Worm (Caenorhabditis elegans): Measurements from ENCODE around the gene mtrr-1.

Gene mtrr-1

ce11 chrII:9299679-9300078 lies 13.9 kb downstream of the mtrr-1 start:
- TF ChIP-seq tbx-11 (GFP tag; IDR thresholded peaks at IDR 0.05) (no peak), tbx-37 (GFP tag; conservative IDR thresholded peaks at IDR 0.05) (no peak), ceh-13 (GFP tag; optimal IDR thresholded peaks at IDR 0.05) (no peak), flt-1 (GFP tag; IDR thresholded peaks at IDR 0.05) (no peak), hmbx-1 (tag; optimal IDR thresholded peaks at IDR 0.05) (no peak), tra-4 (tag; optimal IDR thresholded peaks at IDR 0.05) (no peak), hmg-4 (GFP tag; optimal IDR thresholded peaks at IDR 0.05) (no peak), sea-1 (GFP tag; conservative IDR thresholded peaks at IDR 0.05) (no peak), ceh-36 (tag; optimal IDR thresholded peaks at IDR 0.05) (no peak), ama-1 (optimal IDR thresholded peaks at IDR 0.05) (no peak), scrt-1 (GFP tag; IDR thresholded peaks at IDR 0.05) (no peak), pes-1 (GFP tag; IDR thresholded peaks at IDR 0.05) (no peak), B0310.2 (tag; optimal IDR thresholded peaks at IDR 0.05) (no peak), hnd-1 (tag; optimal IDR thresholded peaks at IDR 0.05) (no peak), F13C5.2 (tag; optimal IDR thresholded peaks at IDR 0.05) (no peak), ets-7 (tag; optimal IDR thresholded peaks at IDR 0.05) (no peak), aly-1 (tag; optimal IDR thresholded peaks at IDR 0.05) (no peak)

- peak; percentile 6 for TF ChIP-seq hmbx-1 (tag; optimal IDR thresholded peaks at IDR 0.05)
- no peak for TF ChIP-seq ceh-36 (tag; optimal IDR thresholded peaks at IDR 0.05)
Observed at ce11 chrII:9301065-9301464, 15.3 kb downstream of the mtrr-1 start.

ce11 chrII:9303545-9303944 lies 17.8 kb downstream of the mtrr-1 start:
- TF ChIP-seq ets-7 (tag; optimal IDR thresholded peaks at IDR 0.05), result no peak
- no peak for TF ChIP-seq ama-1 (optimal IDR thresholded peaks at IDR 0.05)
- no peak for TF ChIP-seq ceh-36 (tag; optimal IDR thresholded peaks at IDR 0.05)
- no peak for TF ChIP-seq pes-1 (GFP tag; IDR thresholded peaks at IDR 0.05)
- TF ChIP-seq flt-1 (GFP tag; IDR thresholded peaks at IDR 0.05), result no peak
- no peak for TF ChIP-seq hmg-4 (GFP tag; optimal IDR thresholded peaks at IDR 0.05)
- no peak for TF ChIP-seq hnd-1 (tag; optimal IDR thresholded peaks at IDR 0.05)
- no peak for TF ChIP-seq tbx-11 (GFP tag; IDR thresholded peaks at IDR 0.05)
- TF ChIP-seq hmbx-1 (tag; optimal IDR thresholded peaks at IDR 0.05), result no peak
- no peak for TF ChIP-seq B0310.2 (tag; optimal IDR thresholded peaks at IDR 0.05)
- TF ChIP-seq sea-1 (GFP tag; conservative IDR thresholded peaks at IDR 0.05), result no peak
- no peak for TF ChIP-seq aly-1 (tag; optimal IDR thresholded peaks at IDR 0.05)
- TF ChIP-seq tbx-37 (GFP tag; conservative IDR thresholded peaks at IDR 0.05), result no peak
- TF ChIP-seq F13C5.2 (tag; optimal IDR thresholded peaks at IDR 0.05), result no peak
- no peak for TF ChIP-seq ceh-13 (GFP tag; optimal IDR thresholded peaks at IDR 0.05)
- no peak for TF ChIP-seq tra-4 (tag; optimal IDR thresholded peaks at IDR 0.05)

- no peak for TF ChIP-seq hmg-4 (GFP tag; optimal IDR thresholded peaks at IDR 0.05)
- TF ChIP-seq ceh-13 (GFP tag; optimal IDR thresholded peaks at IDR 0.05), result no peak
- no peak for TF ChIP-seq pes-1 (GFP tag; IDR thresholded peaks at IDR 0.05)
- TF ChIP-seq B0310.2 (tag; optimal IDR thresholded peaks at IDR 0.05), result no peak
- no peak for TF ChIP-seq tbx-37 (GFP tag; conservative IDR thresholded peaks at IDR 0.05)
- no peak for TF ChIP-seq tbx-11 (GFP tag; IDR thresholded peaks at IDR 0.05)
- no peak for TF ChIP-seq F13C5.2 (tag; optimal IDR thresholded peaks at IDR 0.05)
- no peak for TF ChIP-seq ama-1 (optimal IDR thresholded peaks at IDR 0.05)
- no peak for TF ChIP-seq sea-1 (GFP tag; conservative IDR thresholded peaks at IDR 0.05)
- no peak for TF ChIP-seq scrt-1 (GFP tag; IDR thresholded peaks at IDR 0.05)
Observed at ce11 chrII:9304849-9305248, 19.1 kb downstream of the mtrr-1 start.

- no peak for TF ChIP-seq tbx-11 (GFP tag; IDR thresholded peaks at IDR 0.05)
Observed at ce11 chrII:9305575-9305974, 19.8 kb downstream of the mtrr-1 start.

- no peak for TF ChIP-seq ceh-13 (GFP tag; optimal IDR thresholded peaks at IDR 0.05)
- TF ChIP-seq hmg-4 (GFP tag; optimal IDR thresholded peaks at IDR 0.05), result no peak
- no peak for TF ChIP-seq pes-1 (GFP tag; IDR thresholded peaks at IDR 0.05)
- TF ChIP-seq ceh-36 (tag; optimal IDR thresholded peaks at IDR 0.05), result no peak
- no peak for TF ChIP-seq ets-7 (tag; optimal IDR thresholded peaks at IDR 0.05)
- TF ChIP-seq F13C5.2 (tag; optimal IDR thresholded peaks at IDR 0.05), result no peak
- no peak for TF ChIP-seq hnd-1 (tag; optimal IDR thresholded peaks at IDR 0.05)
- TF ChIP-seq tbx-37 (GFP tag; conservative IDR thresholded peaks at IDR 0.05), result no peak
- no peak for TF ChIP-seq B0310.2 (tag; optimal IDR thresholded peaks at IDR 0.05)
Observed at ce11 chrII:9306835-9307234, 21.1 kb downstream of the mtrr-1 start.

ce11 chrII:9308614-9309046 lies 22.9 kb downstream of the mtrr-1 start:
- TF ChIP-seq scrt-1 (GFP tag; IDR thresholded peaks at IDR 0.05), result no peak
- TF ChIP-seq hmbx-1 (tag; optimal IDR thresholded peaks at IDR 0.05), result no peak
- TF ChIP-seq hnd-1 (tag; optimal IDR thresholded peaks at IDR 0.05), result no peak
- no peak for TF ChIP-seq tbx-11 (GFP tag; IDR thresholded peaks at IDR 0.05)
- TF ChIP-seq ets-7 (tag; optimal IDR thresholded peaks at IDR 0.05), result peak; percentile 48
- peak; percentile 14 for TF ChIP-seq B0310.2 (tag; optimal IDR thresholded peaks at IDR 0.05)
- peak; percentile 26; the same call in 1 of the 2 replicates for TF ChIP-seq flt-1 (GFP tag; IDR thresholded peaks at IDR 0.05)
- TF ChIP-seq hmg-4 (GFP tag; optimal IDR thresholded peaks at IDR 0.05), result peak; percentile 74
- no peak; the same call in 1 of the 2 replicates for TF ChIP-seq pes-1 (GFP tag; IDR thresholded peaks at IDR 0.05)
- no peak for TF ChIP-seq ceh-13 (GFP tag; optimal IDR thresholded peaks at IDR 0.05)
- TF ChIP-seq ceh-36 (tag; optimal IDR thresholded peaks at IDR 0.05), result no peak
- TF ChIP-seq aly-1 (tag; optimal IDR thresholded peaks at IDR 0.05), result no peak
- no peak for TF ChIP-seq ama-1 (optimal IDR thresholded peaks at IDR 0.05)
- peak; percentile 53; the same call in 1 of the 2 replicates for TF ChIP-seq sea-1 (GFP tag; conservative IDR thresholded peaks at IDR 0.05)
- TF ChIP-seq F13C5.2 (tag; optimal IDR thresholded peaks at IDR 0.05), result peak; percentile 80
- no peak for TF ChIP-seq tra-4 (tag; optimal IDR thresholded peaks at IDR 0.05)
- no peak for TF ChIP-seq tbx-37 (GFP tag; conservative IDR thresholded peaks at IDR 0.05)

ce11 chrII:9310204-9310603 lies 24.4 kb downstream of the mtrr-1 start, which contains the start of gene cam-1:
TSS of gene cam-1 (minus strand) at chrII:9310304.
- no peak for TF ChIP-seq ets-7 (tag; optimal IDR thresholded peaks at IDR 0.05)
- no peak for TF ChIP-seq tbx-11 (GFP tag; IDR thresholded peaks at IDR 0.05)
- no peak for TF ChIP-seq scrt-1 (GFP tag; IDR thresholded peaks at IDR 0.05)
- TF ChIP-seq tbx-37 (GFP tag; conservative IDR thresholded peaks at IDR 0.05), result no peak
- TF ChIP-seq B0310.2 (tag; optimal IDR thresholded peaks at IDR 0.05), result no peak
- no peak for TF ChIP-seq hnd-1 (tag; optimal IDR thresholded peaks at IDR 0.05)
- no peak for TF ChIP-seq flt-1 (GFP tag; IDR thresholded peaks at IDR 0.05)
- no peak for TF ChIP-seq sea-1 (GFP tag; conservative IDR thresholded peaks at IDR 0.05)
- no peak for TF ChIP-seq ama-1 (optimal IDR thresholded peaks at IDR 0.05)
- TF ChIP-seq pes-1 (GFP tag; IDR thresholded peaks at IDR 0.05), result no peak
- TF ChIP-seq aly-1 (tag; optimal IDR thresholded peaks at IDR 0.05), result no peak
- TF ChIP-seq tra-4 (tag; optimal IDR thresholded peaks at IDR 0.05), result no peak
- no peak for TF ChIP-seq hmbx-1 (tag; optimal IDR thresholded peaks at IDR 0.05)
- TF ChIP-seq F13C5.2 (tag; optimal IDR thresholded peaks at IDR 0.05), result no peak
- no peak for TF ChIP-seq hmg-4 (GFP tag; optimal IDR thresholded peaks at IDR 0.05)
- TF ChIP-seq ceh-13 (GFP tag; optimal IDR thresholded peaks at IDR 0.05), result no peak
- no peak for TF ChIP-seq ceh-36 (tag; optimal IDR thresholded peaks at IDR 0.05)

All from whole organism, early embryonic.